Worm (Caenorhabditis elegans) whole organism, L3 larva: ENCODE data around the gene Y76B12C.8.

Experiments used
- aly-2 ChIP-seq: fragments of 150-350 bp; optimal IDR thresholded peaks from 2 replicates; lab custom pipeline; 2014; ENCODE audit warnings: missing biosample characterization, missing genetic modification characterization
- ceh-9 ChIP-seq: sonication (generic microtip); optimal IDR thresholded peaks from 2 replicates; lab custom pipeline; 2018; ENCODE audit warnings: missing biosample characterization, missing genetic modification characterization
- egl-27 ChIP-seq: sonication (generic microtip); optimal IDR thresholded peaks from 4 replicates; lab custom pipeline; 2017; ENCODE audit warnings: missing biosample characterization, missing genetic modification reagents, missing genetic modification characterization
- fkh-10 ChIP-seq: sonication (generic microtip); optimal IDR thresholded peaks from 2 replicates; lab custom pipeline; 2017; ENCODE audit warnings: missing biosample characterization, missing genetic modification reagents, missing genetic modification characterization
- fos-1 ChIP-seq: fragments of 150-350 bp; optimal IDR thresholded peaks from 2 replicates; lab custom pipeline; 2014; ENCODE audit warnings: missing biosample characterization, missing genetic modification characterization
- lin-15B ChIP-seq: fragments of 150-350 bp; optimal IDR thresholded peaks from 2 replicates; lab custom pipeline; 2014; ENCODE audit warnings: missing biosample characterization, missing genetic modification characterization
- lin-39 ChIP-seq: fragments of 150-350 bp; optimal IDR thresholded peaks from 2 replicates; lab custom pipeline; 2018; ENCODE audit warnings: missing biosample characterization, missing genetic modification reagents, missing genetic modification characterization
- nhr-11 ChIP-seq: fragments of 150-350 bp; optimal IDR thresholded peaks from 2 replicates; lab custom pipeline; 2014; ENCODE audit warnings: missing biosample characterization, missing genetic modification characterization
- nhr-237 ChIP-seq: fragments of 150-350 bp; optimal IDR thresholded peaks from 2 replicates; lab custom pipeline; 2014; ENCODE audit warnings: missing biosample characterization, missing genetic modification characterization
- nhr-28 ChIP-seq: fragments of 150-350 bp; optimal IDR thresholded peaks from 2 replicates; lab custom pipeline; 2014; ENCODE audit warnings: missing biosample characterization, missing genetic modification characterization
- nhr-76 ChIP-seq: fragments of 150-350 bp; sonication (generic microtip); optimal IDR thresholded peaks from 5 replicates; lab custom pipeline; 2014; ENCODE audit warnings: missing biosample characterization, missing genetic modification characterization
- pha-4 ChIP-seq: fragments of 150-350 bp; optimal IDR thresholded peaks from 2 replicates; lab custom pipeline; 2014; ENCODE audit warnings: missing biosample characterization, missing genetic modification reagents, missing genetic modification characterization
- skn-1 ChIP-seq: fragments of 150-350 bp; optimal IDR thresholded peaks from 2 replicates; lab custom pipeline; 2014; ENCODE audit warnings: missing biosample characterization, missing genetic modification characterization
- zag-1 ChIP-seq: fragments of 150-350 bp; optimal IDR thresholded peaks from 2 replicates; lab custom pipeline; 2014; ENCODE audit warnings: missing biosample characterization, missing genetic modification characterization

DNA sequence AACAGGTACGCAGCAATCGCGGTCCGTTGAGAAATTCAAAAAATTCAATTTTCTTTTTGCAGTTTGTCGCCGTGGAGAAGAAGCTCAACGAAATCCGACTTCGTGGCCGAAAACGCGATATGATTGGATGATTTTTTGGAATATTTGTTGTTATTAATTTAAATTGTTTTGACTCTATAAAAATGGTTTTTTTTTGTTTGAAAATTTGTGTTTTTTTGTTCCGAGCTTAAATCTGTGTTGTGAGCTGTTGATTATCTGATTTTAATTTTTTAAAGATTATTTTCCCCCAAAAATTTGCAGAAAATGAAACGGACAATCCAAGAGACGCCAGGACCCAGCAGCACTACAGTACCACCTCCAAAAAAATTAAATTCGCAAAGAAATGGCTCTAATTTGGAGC lies 20.2 kb upstream of the Y76B12C.8 start, which contains the start of gene tdpo-1:
- TF ChIP-seq lin-15B (tag; lab: Kevin White, UChicago), result no peak
- no peak for TF ChIP-seq zag-1
- no peak for TF ChIP-seq skn-1 (tag; lab: Kevin White, UChicago)
- no peak for TF ChIP-seq fkh-10 (GFP tag; lab: Kevin White, UChicago)
- TF ChIP-seq ceh-9, result no peak
- no peak for TF ChIP-seq nhr-11 (tag; lab: Kevin White, UChicago)
- no peak for TF ChIP-seq lin-39 (tag; lab: Kevin White, UChicago)
- TF ChIP-seq pha-4 (tag; lab: Kevin White, UChicago), result no peak
- no peak for TF ChIP-seq nhr-28 (tag; lab: Kevin White, UChicago)
- no peak for TF ChIP-seq fos-1 (tag; lab: Kevin White, UChicago)
- TF ChIP-seq nhr-76, result no peak
- no peak for TF ChIP-seq nhr-237
- no peak for TF ChIP-seq aly-2 (tag; lab: Kevin White, UChicago)
- no peak for TF ChIP-seq egl-27 (tag; lab: Kevin White, UChicago)
